Worm (Caenorhabditis elegans) whole organism, mixed stage, embryonic: Measurements from ENCODE around the gene ugt-60.

ENCODE experiments used
- nhr-12 ChIP-seq: fragments of 150-350 bp; optimal IDR thresholded peaks from 2 replicates; lab custom pipeline; 2014; ENCODE audit warnings: missing biosample characterization, missing genetic modification characterization
- sptf-1 ChIP-seq: sonication (generic microtip); optimal IDR thresholded peaks from 2 replicates; lab custom pipeline; 2017; ENCODE audit warnings: mild to moderate bottlenecking, missing genetic modification characterization, moderate library complexity, missing compliant biosample characterization
- ztf-11 ChIP-seq: fragments of 150-350 bp; optimal IDR thresholded peaks from 2 replicates; lab custom pipeline; 2014; ENCODE audit warnings: missing biosample characterization, missing genetic modification characterization

- no peak for TF ChIP-seq sptf-1
- no peak for TF ChIP-seq nhr-12 (tag; lab: Kevin White, UChicago)
- no peak for TF ChIP-seq ztf-11 (tag; lab: Kevin White, UChicago)
Observed at ce11 chrIII:9655802-9656201, 23.0 kb downstream of the ugt-60 start, which contains the start of gene C15H7.4.
